Worm (Caenorhabditis elegans): Measurements from ENCODE around the gene hda-10.

The hda-10 gene

ce11 chrII:13852004-13852403 lies 30.5 kb upstream of the hda-10 start, which contains the start of gene F08G2.8:
Gene F08G2.8 (plus strand): TSS chrII:13852304.
- no peak for TF ChIP-seq fkh-3 (tag; optimal IDR thresholded peaks at IDR 0.05)
- TF ChIP-seq Y53F4B.3 (GFP tag; IDR thresholded peaks at IDR 0.05), result no peak

- TF ChIP-seq hmg-20 (GFP tag; IDR thresholded peaks at IDR 0.05) (0 out of 2 replicates have a peak, but pooled peaks have one; percentile 47), snpc-4 (GFP tag; optimal IDR thresholded peaks at IDR 0.05) (peak; percentile 84), snpc-4 (tag; optimal IDR thresholded peaks at IDR 0.05) (peak; percentile 54 to 97 (median 93)), B0336.3 (GFP tag; IDR thresholded peaks at IDR 0.05) (peak; percentile 65), Y53G8AR.9 (GFP tag; conservative IDR thresholded peaks at IDR 0.05) (0 out of 2 replicates have a peak, but pooled peaks have one; percentile 67), pbrm-1 (GFP tag; IDR thresholded peaks at IDR 0.05) (peak; percentile 69), madf-6 (GFP tag; IDR thresholded peaks at IDR 0.05) (peak; percentile 47; the same call in 1 of the 2 replicates), let-607 (tag; optimal IDR thresholded peaks at IDR 0.05) (peak in 1 of 2 experiments; percentile 6), ztf-18 (tag; optimal IDR thresholded peaks at IDR 0.05) (peak; percentile 10), him-1 (tag; optimal IDR thresholded peaks at IDR 0.05) (peak; percentile 58), lin-54 (GFP tag; optimal IDR thresholded peaks at IDR 0.05) (peak; percentile 13), aptf-2 (GFP tag; conservative IDR thresholded peaks at IDR 0.05) (peak; percentile 93), nfya-2 (GFP tag; IDR thresholded peaks at IDR 0.05) (peak; percentile 21; the same call in 1 of the 2 replicates), xnd-1 (tag; optimal IDR thresholded peaks at IDR 0.05) (peak; percentile 25), tbp1 (GFP tag; optimal IDR thresholded peaks at IDR 0.05) (peak; percentile 63), nhr-80 (tag; optimal IDR thresholded peaks at IDR 0.05) (peak; percentile 2), snpc-3.4 (tag; optimal IDR thresholded peaks at IDR 0.05) (peak; percentile 27), zfh-2 (GFP tag; conservative IDR thresholded peaks at IDR 0.05) (peak; percentile 59), F49E8.2 (tag; optimal IDR thresholded peaks at IDR 0.05; ENCODE audit: insufficient read depth) (peak; percentile 70), hmg-1.2 (GFP tag; IDR thresholded peaks at IDR 0.05) (peak; percentile 84), lin-26 (GFP tag; IDR thresholded peaks at IDR 0.05) (peak; percentile 93), nfyb-1 (GFP tag; IDR thresholded peaks at IDR 0.05) (peak; percentile 69; the same call in 1 of the 2 replicates), attf-6 (GFP tag; IDR thresholded peaks at IDR 0.05) (peak; percentile 94), mcd-1 (GFP tag; IDR thresholded peaks at IDR 0.05) (peak; percentile 55), die-1 (tag; optimal IDR thresholded peaks at IDR 0.05) (peak; percentile 18), snpc-1.3 (tag; optimal IDR thresholded peaks at IDR 0.05; ENCODE audit: insufficient read depth) (peak; percentile 13), D2030.7 (GFP tag; IDR thresholded peaks at IDR 0.05) (peak; percentile 84), lsl-1 (GFP tag; optimal IDR thresholded peaks at IDR 0.05) (peak; percentile 61), ceh-100 (GFP tag; IDR thresholded peaks at IDR 0.05) (peak; percentile 60; the same call in 1 of the 2 replicates), lin-40 (tag; optimal IDR thresholded peaks at IDR 0.05) (peak; percentile 26), ekl-4 (GFP tag; IDR thresholded peaks at IDR 0.05) (peak; percentile 57; the same call in 1 of the 2 replicates), ZK185.1 (tag; optimal IDR thresholded peaks at IDR 0.05; ENCODE audit: poor library complexity, severe bottlenecking) (peak; percentile 13), rcor-1 (GFP tag; IDR thresholded peaks at IDR 0.05) (0 out of 2 replicates have a peak, but pooled peaks have one; percentile 25), snpc-1.1 (tag; optimal IDR thresholded peaks at IDR 0.05; ENCODE audit: insufficient read depth) (peak; percentile 87)
Measured at ce11 chrII:13852532-13853199, 29.8 kb upstream of the hda-10 start.
